Worm (Caenorhabditis elegans) whole organism, late embryonic: Measurements from ENCODE around the gene cest-26.

Experiments used
- C38D4.7 ChIP-seq: fragments of 200-800 bp; sonication (Bioruptor generic); optimal IDR thresholded peaks from 2 replicates; lab custom pipeline; 2018; ENCODE audit warnings: mild to moderate bottlenecking, missing genetic modification characterization, moderate library complexity, missing compliant biosample characterization
- ama-1 ChIP-seq: fragments of 150-350 bp; optimal IDR thresholded peaks from 2 replicates; lab custom pipeline; 2014
- pha-4 ChIP-seq: fragments of 150-350 bp; optimal IDR thresholded peaks from 2 replicates; lab custom pipeline; 2018; ENCODE audit warnings: missing biosample characterization, missing genetic modification reagents, missing genetic modification characterization
- pqm-1 ChIP-seq: sonication (generic microtip); optimal IDR thresholded peaks from 2 replicates; lab custom pipeline; 2016; ENCODE audit warnings: missing genetic modification characterization, missing compliant biosample characterization

DNA sequence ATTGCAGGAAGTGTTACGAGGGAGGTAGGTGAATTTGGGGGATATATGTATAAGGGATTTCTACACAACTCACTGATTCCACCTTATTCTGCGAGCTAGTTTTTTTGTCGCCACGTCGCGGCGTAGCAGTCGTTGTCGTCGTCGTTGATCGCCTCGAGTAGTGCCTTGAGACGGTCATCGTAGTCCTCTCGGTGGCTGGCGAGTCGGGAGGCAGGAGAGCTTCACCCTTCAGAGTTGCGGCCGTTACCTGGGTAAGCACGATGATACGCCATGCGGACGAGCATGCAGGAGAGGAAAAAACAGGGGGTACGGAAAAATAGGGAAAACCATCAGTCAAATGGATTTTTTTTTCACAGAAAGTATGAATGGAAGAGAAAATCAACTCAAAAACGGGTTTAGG lies 24.2 kb downstream of the cest-26 start:
- TF ChIP-seq C38D4.7 (GFP tag; lab: Kevin White, UChicago) (no peak), pqm-1 (tag; lab: Kevin White, UChicago) (no peak), ama-1 (lab: Kevin White, UChicago) (no peak), pha-4 (tag; lab: Kevin White, UChicago) (no peak)
